Fruit fly (Drosophila melanogaster): ENCODE data around the gene CG42488.
A peak's percentile ranks its signal among the peaks of the same experiment; 100 is the strongest.

CG42488 gene

DNA sequence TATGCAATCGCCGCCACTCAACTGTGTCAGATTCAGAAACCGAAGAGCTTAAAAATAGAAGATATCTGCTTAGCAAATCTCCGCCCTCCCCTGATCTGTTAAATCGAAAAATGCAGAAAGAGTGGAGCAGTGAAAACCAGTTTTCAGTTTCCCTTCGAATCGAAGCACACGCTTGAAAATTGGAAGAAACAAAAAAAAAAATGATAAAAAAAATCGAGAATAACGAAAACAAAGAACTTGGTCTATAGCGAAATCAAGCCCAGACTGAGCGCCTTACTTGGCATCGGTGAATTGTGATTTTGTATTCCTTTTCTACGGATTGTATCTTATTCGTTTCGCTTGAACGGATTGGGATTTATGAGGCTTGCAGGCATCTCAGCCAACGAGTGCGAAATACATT lies 46.4 kb downstream of the CG42488 start:
- TF ChIP-seq CG8478 (optimal IDR thresholded peaks at IDR 0.05) (no peak), EcR (GFP tag; optimal IDR thresholded peaks at IDR 0.05) (no peak), psq (optimal IDR thresholded peaks at IDR 0.05) (no peak), usp (GFP tag; optimal IDR thresholded peaks at IDR 0.05) (no peak), pan (optimal IDR thresholded peaks at IDR 0.05) (no peak), Dll (optimal IDR thresholded peaks at IDR 0.05) (no peak)

dm6 chr3R:25531905-25532387 lies 49.0 kb downstream of the CG42488 start:
- TF ChIP-seq psq (optimal IDR thresholded peaks at IDR 0.05) (no peak), EcR (GFP tag; optimal IDR thresholded peaks at IDR 0.05) (peak in 1 of 2 experiments; percentile 51)

DNA sequence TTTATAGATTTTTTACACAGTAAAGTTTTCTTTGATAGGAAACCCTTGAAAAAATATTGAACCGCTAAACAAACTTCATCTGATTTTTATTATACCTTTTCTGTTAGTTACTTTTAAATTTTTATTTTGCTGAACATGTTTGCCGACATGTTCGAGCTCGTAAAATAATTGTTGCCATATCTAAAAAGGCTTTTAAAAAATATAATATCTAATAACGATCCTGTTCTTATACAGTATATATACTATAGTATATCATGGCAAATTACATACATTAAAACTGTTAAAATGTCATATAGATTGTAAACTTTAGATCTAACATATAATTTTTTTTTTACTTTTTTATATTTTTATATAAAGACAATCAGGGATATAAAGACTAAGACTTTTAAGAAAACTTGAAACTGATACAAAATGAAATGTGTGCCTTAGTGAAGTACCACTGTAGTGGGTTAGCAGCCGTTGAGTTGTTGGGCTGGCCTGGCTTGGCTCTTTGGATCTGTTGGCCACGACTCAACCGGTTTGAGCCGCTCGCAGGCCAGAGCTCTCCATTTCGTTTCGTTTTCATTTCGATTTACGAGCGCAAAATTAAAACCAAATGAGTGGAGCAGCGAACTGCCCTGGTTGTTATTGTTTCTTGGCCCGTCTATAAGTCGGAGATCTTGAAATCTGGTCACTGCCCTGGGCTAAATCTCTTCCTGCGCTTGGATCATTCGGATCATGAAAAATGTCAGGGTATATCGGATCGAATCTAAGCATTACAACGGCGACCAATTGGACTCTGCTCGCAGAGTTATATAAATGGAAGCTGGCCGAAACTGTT lies 49.7 kb downstream of the CG42488 start:
- TF ChIP-seq EcR (GFP tag; optimal IDR thresholded peaks at IDR 0.05) = peak in 1 of 2 experiments; percentile 48
- TF ChIP-seq CG8478 (optimal IDR thresholded peaks at IDR 0.05) = no peak
- no peak for TF ChIP-seq psq (optimal IDR thresholded peaks at IDR 0.05)
